Worm (Caenorhabditis elegans) whole organism, L2 larva: ENCODE results near the gene T23G7.3.

ENCODE experiments used
- F13H6.1 ChIP-seq: sonication (generic microtip); optimal IDR thresholded peaks from 2 replicates; lab custom pipeline; 2016; ENCODE audit warnings: missing genetic modification characterization, missing compliant biosample characterization
- R02D3.7 ChIP-seq: fragments of 150-350 bp; optimal IDR thresholded peaks from 2 replicates; lab custom pipeline; 2014; ENCODE audit warnings: missing biosample characterization, missing genetic modification characterization
- Y55F3AM.14 ChIP-seq: fragments of 200-800 bp; sonication (Bioruptor generic); optimal IDR thresholded peaks from 2 replicates; lab custom pipeline; 2018; ENCODE audit warnings: mild to moderate bottlenecking, missing genetic modification characterization, missing compliant biosample characterization
- ZK546.5 ChIP-seq: sonication (generic microtip); optimal IDR thresholded peaks from 2 replicates; lab custom pipeline; 2017; ENCODE audit warnings: missing biosample characterization, missing genetic modification characterization
- aly-2 ChIP-seq: fragments of 150-350 bp; optimal IDR thresholded peaks from 2 replicates; lab custom pipeline; 2014; ENCODE audit warnings: missing biosample characterization, missing genetic modification characterization
- ama-1 ChIP-seq: fragments of 150-350 bp; optimal IDR thresholded peaks from 2 replicates; lab custom pipeline; 2018; ENCODE audit warnings: inconsistent platforms
- blmp-1 ChIP-seq: sonication (generic microtip); optimal IDR thresholded peaks from 2 replicates; lab custom pipeline; 2017; ENCODE audit warnings: missing genetic modification characterization, mild to moderate bottlenecking, missing compliant biosample characterization, antibody characterized with exemption, moderate library complexity; ENCODE audit not compliant: insufficient read depth
- ceh-16 ChIP-seq: fragments of 150-350 bp; optimal IDR thresholded peaks from 2 replicates; lab custom pipeline; 2014; ENCODE audit warnings: missing biosample characterization, missing genetic modification characterization
- ceh-82 ChIP-seq: fragments of 150-350 bp; optimal IDR thresholded peaks from 2 replicates; lab custom pipeline; 2014; ENCODE audit warnings: missing biosample characterization, missing genetic modification characterization
- crh-2 ChIP-seq: sonication (generic microtip); optimal IDR thresholded peaks from 2 replicates; lab custom pipeline; 2017; ENCODE audit warnings: missing biosample characterization, missing genetic modification characterization
- egl-27 ChIP-seq: sonication (generic microtip); optimal IDR thresholded peaks from 3 replicates; lab custom pipeline; 2017; ENCODE audit warnings: missing biosample characterization, missing genetic modification reagents, missing genetic modification characterization
- elt-1 ChIP-seq: fragments of 150-350 bp; optimal IDR thresholded peaks from 2 replicates; lab custom pipeline; 2014; ENCODE audit warnings: missing biosample characterization, missing genetic modification characterization
- gmeb-1 ChIP-seq: fragments of 150-350 bp; optimal IDR thresholded peaks from 2 replicates; lab custom pipeline; 2014; ENCODE audit warnings: missing biosample characterization, missing genetic modification characterization
- lin-11 ChIP-seq: fragments of 150-350 bp; sonication (generic microtip); optimal IDR thresholded peaks from 2 replicates; lab custom pipeline; 2014; ENCODE audit warnings: missing biosample characterization, missing genetic modification characterization, inconsistent platforms, mixed read lengths
- lin-13 ChIP-seq: fragments of 150-350 bp; optimal IDR thresholded peaks from 2 replicates; lab custom pipeline; 2014; ENCODE audit warnings: missing biosample characterization, missing genetic modification reagents, missing genetic modification characterization
- mab-5 ChIP-seq: fragments of 150-350 bp; optimal IDR thresholded peaks from 2 replicates; lab custom pipeline; 2014; ENCODE audit warnings: missing biosample characterization, missing genetic modification characterization
- mdl-1 ChIP-seq, 2 experiments: fragments of 150-350 bp in 1 of 2; sonication (generic microtip) in 1 of 2; optimal IDR thresholded peaks; 2 replicates each; lab custom pipeline; 2017; ENCODE audit warnings: missing biosample characterization in 2 of 2, missing genetic modification characterization in 2 of 2
- nhr-10 ChIP-seq: sonication (generic microtip); optimal IDR thresholded peaks from 2 replicates; lab custom pipeline; 2017; ENCODE audit warnings: missing biosample characterization, missing genetic modification characterization
- nhr-11 ChIP-seq: fragments of 150-350 bp; optimal IDR thresholded peaks from 2 replicates; lab custom pipeline; 2014; ENCODE audit warnings: missing biosample characterization, missing genetic modification characterization
- nhr-21 ChIP-seq: fragments of 150-350 bp; optimal IDR thresholded peaks from 2 replicates; lab custom pipeline; 2014; ENCODE audit warnings: missing biosample characterization, missing genetic modification characterization
- nhr-23 ChIP-seq: fragments of 150-350 bp; optimal IDR thresholded peaks from 2 replicates; lab custom pipeline; 2014; ENCODE audit warnings: missing biosample characterization, missing genetic modification reagents, missing genetic modification characterization
- nhr-237 ChIP-seq: fragments of 150-350 bp; optimal IDR thresholded peaks from 2 replicates; lab custom pipeline; 2014; ENCODE audit warnings: missing biosample characterization, missing genetic modification characterization
- nhr-25 ChIP-seq: fragments of 150-350 bp; sonication (generic microtip); optimal IDR thresholded peaks from 3 replicates; lab custom pipeline; 2014; ENCODE audit warnings: missing biosample characterization, missing genetic modification characterization
- nhr-6 ChIP-seq: fragments of 150-350 bp; optimal IDR thresholded peaks from 2 replicates; lab custom pipeline; 2014; ENCODE audit warnings: missing biosample characterization, missing genetic modification characterization
- nhr-77 ChIP-seq: fragments of 150-350 bp; optimal IDR thresholded peaks from 2 replicates; lab custom pipeline; 2014; ENCODE audit warnings: missing biosample characterization, missing genetic modification characterization
- skn-1 ChIP-seq: sonication (generic microtip); optimal IDR thresholded peaks from 2 replicates; lab custom pipeline; 2017; ENCODE audit warnings: missing biosample characterization, missing genetic modification characterization
- sma-3 ChIP-seq: sonication (generic microtip); optimal IDR thresholded peaks from 2 replicates; lab custom pipeline; 2016; ENCODE audit warnings: missing genetic modification reagents, missing genetic modification characterization, missing compliant biosample characterization
- sma-9 ChIP-seq, 2 experiments: fragments of 150-350 bp in 1 of 2; sonication (generic microtip) in 1 of 2; optimal IDR thresholded peaks; 2 replicates each; lab custom pipeline; 2014 to 2016; ENCODE audit warnings: missing genetic modification characterization in 2 of 2, mild to moderate bottlenecking in 1 of 2, missing biosample characterization in 1 of 2, missing compliant biosample characterization in 1 of 2, missing genetic modification reagents in 1 of 2, moderate library complexity in 1 of 2
- unc-39 ChIP-seq: fragments of 150-350 bp; optimal IDR thresholded peaks from 2 replicates; lab custom pipeline; 2014; ENCODE audit warnings: missing biosample characterization, missing genetic modification characterization
- unc-55 ChIP-seq: fragments of 150-350 bp; sonication (generic microtip); optimal IDR thresholded peaks from 3 replicates; lab custom pipeline; 2014; ENCODE audit warnings: missing biosample characterization, missing genetic modification reagents, missing genetic modification characterization
- unc-62 ChIP-seq: fragments of 150-350 bp; optimal IDR thresholded peaks from 2 replicates; lab custom pipeline; 2014; ENCODE audit warnings: missing biosample characterization, missing genetic modification reagents, missing genetic modification characterization
- zag-1 ChIP-seq: fragments of 150-350 bp; optimal IDR thresholded peaks from 2 replicates; lab custom pipeline; 2014; ENCODE audit warnings: missing biosample characterization, missing genetic modification characterization
- ztf-4 ChIP-seq: fragments of 150-350 bp; optimal IDR thresholded peaks from 2 replicates; lab custom pipeline; 2014; ENCODE audit warnings: missing biosample characterization, missing genetic modification characterization

Gene T23G7.3

DNA sequence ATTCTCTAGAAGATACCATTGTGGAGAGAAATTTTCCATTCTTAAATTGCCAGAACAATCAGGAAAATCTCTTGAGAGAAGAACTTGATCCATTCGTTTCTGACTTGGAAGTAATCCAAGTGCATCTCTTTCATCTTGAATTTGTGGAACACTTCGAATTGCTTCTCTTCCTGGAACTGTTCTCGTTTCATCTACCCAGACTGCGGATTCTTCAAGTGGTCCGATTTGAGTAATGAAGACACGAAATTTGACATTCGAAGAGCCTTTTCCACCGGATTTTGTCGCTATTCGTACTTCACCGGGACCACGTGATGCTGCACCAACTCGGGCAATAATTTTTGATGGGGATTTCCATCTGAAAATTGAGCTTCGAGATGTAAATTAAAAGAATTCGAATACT lies 8.9 kb upstream of the T23G7.3 start:
- no peak for TF ChIP-seq mdl-1 (tag; optimal IDR thresholded peaks at IDR 0.05; lab: Kevin White, UChicago)
- TF ChIP-seq ZK546.5 (tag; lab: Kevin White, UChicago), result no peak
- TF ChIP-seq unc-39 (tag; lab: Kevin White, UChicago), result no peak
- TF ChIP-seq nhr-237 (tag; lab: Kevin White, UChicago), result no peak
- no peak for TF ChIP-seq unc-55
- no peak for TF ChIP-seq blmp-1 (tag; lab: Kevin White, UChicago)
- no peak for TF ChIP-seq ceh-82 (tag; lab: Kevin White, UChicago)
- no peak for TF ChIP-seq egl-27 (tag; lab: Kevin White, UChicago)
- TF ChIP-seq lin-13 (GFP tag; lab: Kevin White, UChicago), result no peak
- TF ChIP-seq R02D3.7, result no peak
- no peak for TF ChIP-seq elt-1 (tag; lab: Kevin White, UChicago)
- TF ChIP-seq nhr-77, result no peak
- TF ChIP-seq gmeb-1, result no peak
- no peak for TF ChIP-seq crh-2 (tag; lab: Kevin White, UChicago)
- no peak for TF ChIP-seq Y55F3AM.14

DNA sequence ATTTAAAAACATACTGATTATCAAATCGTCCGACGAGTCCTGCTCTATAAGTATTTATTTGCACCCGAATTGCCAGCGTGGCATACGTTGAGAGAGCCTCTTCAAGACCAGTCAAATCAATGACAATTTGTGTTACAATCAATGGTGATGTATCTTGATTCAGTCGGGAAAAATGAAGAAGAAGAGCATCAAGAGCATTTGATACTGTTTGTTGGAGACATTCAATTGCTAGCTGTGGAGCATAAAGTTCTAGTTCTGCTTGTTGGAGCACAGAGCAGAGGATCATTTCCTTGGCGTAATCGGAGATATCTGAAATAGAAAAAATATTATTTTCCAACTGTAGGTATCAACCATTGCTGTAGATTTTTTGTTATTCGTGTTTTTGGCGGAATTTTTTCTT lies 5.8 kb upstream of the T23G7.3 start:
- TF ChIP-seq unc-62 (GFP tag; lab: Kevin White, UChicago) (no peak), sma-9 (GFP tag; optimal IDR thresholded peaks at IDR 0.05; lab: Kevin White, UChicago) (no peak), sma-9 (tag; optimal IDR thresholded peaks at IDR 0.05; lab: Kevin White, UChicago) (no peak), sma-3 (GFP tag; lab: Kevin White, UChicago) (no peak), mab-5 (tag; lab: Kevin White, UChicago) (no peak)
- TF ChIP-seq, all 48 proteins: peak for 0

- TF ChIP-seq ceh-16 (tag; lab: Kevin White, UChicago) (no peak), ama-1 (lab: Kevin White, UChicago) (no peak), nhr-11 (tag; lab: Kevin White, UChicago) (no peak), unc-62 (GFP tag; lab: Kevin White, UChicago) (no peak), nhr-25 (tag; lab: Kevin White, UChicago) (no peak), lin-11 (tag; lab: Kevin White, UChicago) (no peak), nhr-21 (tag; lab: Kevin White, UChicago) (no peak), nhr-23 (no peak), elt-1 (tag; lab: Kevin White, UChicago) (no peak)
Measured at ce11 chrII:9172849-9173248, 5.2 kb upstream of the T23G7.3 start, which contains the start of gene T23G7.2. Gene T23G7.2, minus strand, starts transcription at chrII:9172949.

DNA sequence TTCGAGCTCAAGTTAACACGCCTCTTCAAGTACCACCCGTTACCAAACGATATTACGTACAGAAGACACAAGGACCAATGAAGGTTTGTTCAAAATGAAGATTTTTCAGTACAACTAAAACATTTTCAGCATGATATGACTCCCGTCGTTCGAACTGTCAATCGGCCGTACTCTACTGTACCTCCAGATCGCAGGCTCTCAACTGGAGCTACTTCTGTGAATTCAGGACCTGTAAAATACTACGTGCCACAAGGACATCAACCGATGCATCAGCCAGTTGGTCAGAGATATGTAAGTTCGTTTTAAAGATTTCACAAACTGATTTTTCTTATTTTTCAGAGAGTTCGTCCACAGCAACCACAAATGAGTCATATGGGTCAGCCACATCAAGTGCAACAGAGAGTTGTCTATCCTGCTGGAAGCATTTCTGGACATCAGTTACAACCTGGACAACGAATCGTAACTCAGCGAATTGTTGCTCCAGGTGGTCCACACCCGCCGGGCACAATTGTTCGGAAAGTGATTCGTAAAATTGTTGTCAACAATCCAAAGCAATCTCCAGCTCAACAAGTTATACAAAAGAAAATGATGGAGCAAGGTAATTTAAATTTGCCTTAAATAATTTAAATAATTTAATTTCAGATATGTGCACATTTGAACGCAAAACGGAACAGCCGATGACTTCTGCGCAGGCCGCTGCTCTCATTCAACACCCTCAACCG lies 4.0 kb upstream of the T23G7.3 start:
- TF ChIP-seq nhr-6 (tag; lab: Kevin White, UChicago), result no peak
- TF ChIP-seq nhr-77, result no peak
- TF ChIP-seq nhr-10, result no peak
- no peak for TF ChIP-seq ceh-82 (tag; lab: Kevin White, UChicago)
- no peak for TF ChIP-seq skn-1 (tag; lab: Kevin White, UChicago)
- no peak for TF ChIP-seq unc-55
- TF ChIP-seq aly-2, result no peak
- TF ChIP-seq zag-1 (tag; lab: Kevin White, UChicago), result no peak
- no peak for TF ChIP-seq ceh-16 (tag; lab: Kevin White, UChicago)
- TF ChIP-seq F13H6.1 (tag; lab: Kevin White, UChicago), result no peak
- TF ChIP-seq nhr-25 (tag; lab: Kevin White, UChicago), result no peak
- no peak for TF ChIP-seq elt-1 (tag; lab: Kevin White, UChicago)
- no peak for TF ChIP-seq unc-39 (tag; lab: Kevin White, UChicago)
- TF ChIP-seq Y55F3AM.14, result no peak
- no peak for TF ChIP-seq ztf-4 (tag; lab: Kevin White, UChicago)
- no peak for TF ChIP-seq nhr-21 (tag; lab: Kevin White, UChicago)

DNA sequence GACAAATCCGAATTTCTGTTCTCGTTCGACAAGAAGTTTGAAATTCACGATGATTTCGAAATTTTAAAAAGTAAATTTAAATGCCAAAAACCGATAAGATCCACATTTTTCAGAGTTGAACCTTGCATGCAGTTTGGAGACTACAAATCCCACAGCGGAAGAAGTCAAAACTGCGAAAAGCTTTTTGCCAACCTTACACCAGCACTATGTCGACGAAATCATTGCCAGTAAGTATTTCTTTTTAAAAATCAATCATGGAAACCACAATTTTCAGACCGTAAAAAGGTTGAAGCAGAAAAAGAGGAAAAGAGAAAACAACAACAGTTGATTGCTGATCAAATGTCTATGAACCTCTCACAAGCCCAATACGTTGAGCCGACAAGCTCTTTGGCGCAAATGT lies 3.2 kb upstream of the T23G7.3 start:
- TF ChIP-seq aly-2, result no peak
